Worm (Caenorhabditis elegans) whole organism, L3 larva: ENCODE results near the gene fcmt-1.

Experiments
- ama-1 ChIP-seq: fragments of 150-350 bp; optimal IDR thresholded peaks from 2 replicates; lab custom pipeline; 2018
- ceh-16 ChIP-seq: sonication (generic microtip); optimal IDR thresholded peaks from 2 replicates; lab custom pipeline; 2017; ENCODE audit warnings: missing biosample characterization, missing genetic modification characterization
- egl-27 ChIP-seq: sonication (generic microtip); optimal IDR thresholded peaks from 4 replicates; lab custom pipeline; 2017; ENCODE audit warnings: missing biosample characterization, missing genetic modification reagents, missing genetic modification characterization
- elt-2 ChIP-seq: sonication (generic microtip); optimal IDR thresholded peaks from 2 replicates; lab custom pipeline; 2016; ENCODE audit warnings: missing genetic modification reagents, mild to moderate bottlenecking, missing genetic modification characterization, missing compliant biosample characterization
- nfya-1 ChIP-seq: sonication (generic microtip); optimal IDR thresholded peaks from 2 replicates; lab custom pipeline; 2017; ENCODE audit warnings: missing genetic modification characterization, mild to moderate bottlenecking, missing compliant biosample characterization, antibody characterized with exemption, moderate library complexity; ENCODE audit not compliant: insufficient read depth
- skn-1 ChIP-seq: fragments of 150-350 bp; optimal IDR thresholded peaks from 2 replicates; lab custom pipeline; 2014; ENCODE audit warnings: missing biosample characterization, missing genetic modification characterization
- zag-1 ChIP-seq: fragments of 150-350 bp; optimal IDR thresholded peaks from 2 replicates; lab custom pipeline; 2014; ENCODE audit warnings: missing biosample characterization, missing genetic modification characterization

- TF ChIP-seq zag-1 (tag; lab: Kevin White, UChicago) (no peak), elt-2 (no peak), skn-1 (no peak), nfya-1 (no peak), egl-27 (no peak), ceh-16 (no peak), ama-1 (lab: Kevin White, UChicago) (no peak)
Measured at ce11 chrII:11688011-11688410, 21.4 kb downstream of the fcmt-1 start.
